Fruit fly (Drosophila melanogaster) whole organism, embryonic: Measurements from ENCODE around the gene CG32280.
A peak's percentile ranks its signal among the peaks of the same experiment; 100 is the strongest.

Experiments
- ATbp ChIP-seq: fragments of 200-800 bp; sonication (Bioruptor generic); optimal IDR thresholded peaks from 2 replicates; lab custom pipeline; 2017; ENCODE audit warnings: missing biosample characterization, mild to moderate bottlenecking, missing genetic modification characterization, missing genetic modification reagents
- Aef1 ChIP-seq: fragments of 200-800 bp; sonication (Bioruptor generic); IDR thresholded peaks from 3 replicates; pipeline ENCODE4 v1.3.6; 2022; ENCODE audit warnings: missing biosample characterization, missing genetic modification characterization
- Atf6 ChIP-seq: fragments of 200-800 bp; sonication (Bioruptor generic); IDR thresholded peaks from 2 replicates; pipeline ENCODE4 v1.3.6; 2022; ENCODE audit warnings: missing biosample characterization, missing genetic modification characterization
- BEAF-32 ChIP-seq: fragments of 200-800 bp; sonication (Bioruptor generic); optimal IDR thresholded peaks from 3 replicates; lab custom pipeline; 2017; ENCODE audit warnings: missing biosample characterization, missing genetic modification characterization, mild to moderate bottlenecking, moderate library complexity, missing genetic modification reagents
- CG10462 ChIP-seq: fragments of 200-800 bp; sonication (Bioruptor generic); optimal IDR thresholded peaks from 2 replicates; lab custom pipeline; 2016; ENCODE audit warnings: missing biosample characterization, missing genetic modification characterization
- CG11093 ChIP-seq: fragments of 200-800 bp; sonication (Bioruptor generic); IDR thresholded peaks from 3 replicates; pipeline ENCODE4 v1.3.6; 2022; ENCODE audit warnings: missing biosample characterization, missing genetic modification characterization
- CG11695 ChIP-seq: fragments of 200-800 bp; sonication (Bioruptor generic); IDR thresholded peaks from 3 replicates; pipeline ENCODE4 v1.3.6; 2022; ENCODE audit warnings: missing biosample characterization, missing genetic modification characterization
- CG15011 ChIP-seq: fragments of 200-800 bp; sonication (Bioruptor generic); optimal IDR thresholded peaks from 3 replicates; lab custom pipeline; 2018; ENCODE audit warnings: missing biosample characterization, mild to moderate bottlenecking, missing genetic modification characterization
- CG16863 ChIP-seq: fragments of 200-800 bp; sonication (Bioruptor generic); optimal IDR thresholded peaks from 3 replicates; lab custom pipeline; 2016; ENCODE audit warnings: missing biosample characterization, missing genetic modification characterization
- CG2712 ChIP-seq: fragments of 200-800 bp; optimal IDR thresholded peaks from 3 replicates; lab custom pipeline; 2019; ENCODE audit warnings: missing biosample characterization, mild to moderate bottlenecking, missing genetic modification characterization, moderate library complexity
- CG2889 ChIP-seq: fragments of 200-800 bp; sonication (Bioruptor generic); IDR thresholded peaks from 3 replicates; pipeline ENCODE4 v1.3.6; 2022; ENCODE audit warnings: missing biosample characterization, missing genetic modification characterization
- CG32772 ChIP-seq: fragments of 200-800 bp; sonication (Bioruptor generic); IDR thresholded peaks from 2 replicates; pipeline ENCODE4 v1.3.6; 2022; ENCODE audit warnings: missing biosample characterization, missing genetic modification characterization
- CG3847 ChIP-seq: fragments of 200-800 bp; sonication (Bioruptor generic); IDR thresholded peaks from 2 replicates; pipeline ENCODE4 v1.3.6; 2022; ENCODE audit warnings: missing biosample characterization, missing genetic modification characterization
- CG4404 ChIP-seq: fragments of 200-800 bp; sonication (Bioruptor generic); IDR thresholded peaks from 2 replicates; pipeline ENCODE4 v1.3.6; 2022; ENCODE audit warnings: missing biosample characterization, missing genetic modification characterization
- CG4730 ChIP-seq: fragments of 200-800 bp; sonication (Bioruptor generic); IDR thresholded peaks from 2 replicates; pipeline ENCODE4 v1.3.6; 2022; ENCODE audit warnings: missing biosample characterization, missing genetic modification characterization
- CG5180 ChIP-seq: fragments of 200-800 bp; sonication (Bioruptor generic); optimal IDR thresholded peaks from 3 replicates; lab custom pipeline; 2017; ENCODE audit warnings: missing biosample characterization, missing genetic modification characterization, mild to moderate bottlenecking, moderate library complexity, missing genetic modification reagents
- CG6254 ChIP-seq: fragments of 200-800 bp; sonication (Bioruptor generic); optimal IDR thresholded peaks from 3 replicates; lab custom pipeline; 2017; ENCODE audit warnings: mild to moderate bottlenecking, missing biosample characterization, missing genetic modification reagents, missing genetic modification characterization
- CG8089 ChIP-seq: fragments of 200-800 bp; sonication (Bioruptor generic); optimal IDR thresholded peaks from 3 replicates; lab custom pipeline; 2016; ENCODE audit warnings: missing biosample characterization, missing genetic modification characterization
- CG9797 ChIP-seq: fragments of 200-800 bp; sonication (Bioruptor generic); optimal IDR thresholded peaks from 3 replicates; lab custom pipeline; 2018; ENCODE audit warnings: missing biosample characterization, mild to moderate bottlenecking, missing genetic modification characterization
- CrebB ChIP-seq: fragments of 200-800 bp; sonication (Bioruptor generic); optimal IDR thresholded peaks from 3 replicates; lab custom pipeline; 2018; ENCODE audit warnings: missing biosample characterization, mild to moderate bottlenecking, missing genetic modification characterization
- E2f1 ChIP-seq: fragments of 200-800 bp; sonication (Bioruptor generic); IDR thresholded peaks from 2 replicates; pipeline ENCODE4 v1.3.6; 2022; ENCODE audit warnings: missing biosample characterization, missing genetic modification characterization
- Ets97D ChIP-seq: fragments of 200-800 bp; sonication (Bioruptor generic); optimal IDR thresholded peaks from 3 replicates; lab custom pipeline; 2016; ENCODE audit warnings: missing biosample characterization, missing genetic modification characterization
- HLH3B ChIP-seq: fragments of 200-800 bp; sonication (Bioruptor generic); IDR thresholded peaks from 2 replicates; pipeline ENCODE4 v1.3.6; 2022; ENCODE audit warnings: missing biosample characterization, missing genetic modification characterization
- HLHmδ ChIP-seq: fragments of 200-800 bp; sonication (Bioruptor generic); optimal IDR thresholded peaks from 2 replicates; lab custom pipeline; 2018; ENCODE audit warnings: missing biosample characterization, mild to moderate bottlenecking, missing genetic modification characterization, moderate library complexity
- Oli ChIP-seq: fragments of 200-800 bp; sonication (Bioruptor generic); optimal IDR thresholded peaks from 2 replicates; lab custom pipeline; 2018; ENCODE audit warnings: missing biosample characterization, mild to moderate bottlenecking, missing genetic modification characterization, moderate library complexity
- PHDP ChIP-seq: fragments of 200-800 bp; sonication (Bioruptor generic); optimal IDR thresholded peaks from 3 replicates; lab custom pipeline; 2018; ENCODE audit warnings: missing biosample characterization, mild to moderate bottlenecking, missing genetic modification characterization, moderate library complexity
- Pdp1 ChIP-seq, 2 experiments: fragments of 200-800 bp; sonication (Bioruptor generic); optimal IDR thresholded peaks; 3 replicates each; lab custom pipeline; 2016; ENCODE audit warnings: missing biosample characterization in 2 of 2, missing genetic modification characterization in 2 of 2, mild to moderate bottlenecking in 1 of 2, moderate library complexity in 1 of 2
- Scr ChIP-seq: fragments of 200-800 bp; sonication (Bioruptor generic); IDR thresholded peaks from 2 replicates; pipeline ENCODE4 v1.3.6; 2022; ENCODE audit warnings: missing biosample characterization, missing genetic modification characterization; ENCODE audit not compliant: partially characterized antibody
- Xbp1 ChIP-seq: fragments of 200-800 bp; sonication (Bioruptor generic); optimal IDR thresholded peaks from 3 replicates; lab custom pipeline; 2016; ENCODE audit warnings: missing biosample characterization, mild to moderate bottlenecking, missing genetic modification characterization
- ato ChIP-seq: fragments of 200-800 bp; sonication (Bioruptor generic); IDR thresholded peaks from 2 replicates; pipeline ENCODE4 v1.3.6; 2022; ENCODE audit warnings: missing biosample characterization, missing genetic modification characterization; ENCODE audit not compliant: partially characterized antibody
- btn ChIP-seq: fragments of 200-800 bp; sonication (Bioruptor generic); optimal IDR thresholded peaks from 2 replicates; lab custom pipeline; 2016; ENCODE audit warnings: missing biosample characterization, missing genetic modification characterization
- chif ChIP-seq, 2 experiments: fragments of 200-800 bp; sonication (Bioruptor generic); optimal IDR thresholded peaks; 3 replicates each; lab custom pipeline; 2016; ENCODE audit warnings: missing biosample characterization in 2 of 2, missing genetic modification characterization in 2 of 2
- dmrt99B ChIP-seq: fragments of 200-800 bp; sonication (Bioruptor generic); optimal IDR thresholded peaks from 2 replicates; lab custom pipeline; 2018; ENCODE audit warnings: missing biosample characterization, mild to moderate bottlenecking, missing genetic modification characterization, moderate library complexity
- ewg ChIP-seq: fragments of 200-800 bp; sonication (Bioruptor generic); optimal IDR thresholded peaks from 3 replicates; lab custom pipeline; 2017; ENCODE audit warnings: mild to moderate bottlenecking, missing biosample characterization, missing genetic modification reagents, missing genetic modification characterization
- fd102C ChIP-seq: fragments of 200-800 bp; sonication (Bioruptor generic); optimal IDR thresholded peaks from 2 replicates; lab custom pipeline; 2018; ENCODE audit warnings: missing biosample characterization, mild to moderate bottlenecking, missing genetic modification characterization, moderate library complexity
- kni ChIP-seq: fragments of 200-800 bp; sonication (Bioruptor generic); optimal IDR thresholded peaks from 3 replicates; lab custom pipeline; 2017; ENCODE audit warnings: mild to moderate bottlenecking, missing biosample characterization, missing genetic modification reagents, missing genetic modification characterization
- knrl ChIP-seq: fragments of 200-800 bp; sonication (Bioruptor generic); IDR thresholded peaks from 3 replicates; pipeline ENCODE4 v1.3.6; 2022; ENCODE audit warnings: missing biosample characterization, missing genetic modification characterization; ENCODE audit not compliant: partially characterized antibody
- nau ChIP-seq: fragments of 200-800 bp; sonication (Bioruptor generic); optimal IDR thresholded peaks from 3 replicates; lab custom pipeline; 2017; ENCODE audit warnings: missing biosample characterization, mild to moderate bottlenecking, missing genetic modification characterization, missing genetic modification reagents
- pho ChIP-seq: fragments of 200-800 bp; sonication (Bioruptor generic); optimal IDR thresholded peaks from 2 replicates; lab custom pipeline; 2016; ENCODE audit warnings: missing biosample characterization, missing genetic modification characterization
- scrt ChIP-seq: fragments of 200-800 bp; sonication (Bioruptor generic); optimal IDR thresholded peaks from 2 replicates; lab custom pipeline; 2018; ENCODE audit warnings: missing biosample characterization, mild to moderate bottlenecking, missing genetic modification characterization, moderate library complexity
- sna ChIP-seq: fragments of 200-800 bp; sonication (Bioruptor generic); IDR thresholded peaks from 2 replicates; pipeline ENCODE4 v1.3.6; 2022; ENCODE audit warnings: missing biosample characterization, missing genetic modification characterization; ENCODE audit not compliant: partially characterized antibody
- sob ChIP-seq: fragments of 200-800 bp; sonication (Bioruptor generic); IDR thresholded peaks from 2 replicates; pipeline ENCODE4 v1.3.6; 2022; ENCODE audit warnings: missing biosample characterization, missing genetic modification characterization
- sqz ChIP-seq: fragments of 200-800 bp; sonication (Bioruptor generic); optimal IDR thresholded peaks from 3 replicates; lab custom pipeline; 2018; ENCODE audit warnings: missing biosample characterization, mild to moderate bottlenecking, missing genetic modification characterization
- toy ChIP-seq: fragments of 200-800 bp; sonication (Bioruptor generic); IDR thresholded peaks from 2 replicates; pipeline ENCODE4 v1.3.6; 2022; ENCODE audit warnings: missing biosample characterization, missing genetic modification characterization
- unpg ChIP-seq: fragments of 200-800 bp; sonication (Bioruptor generic); optimal IDR thresholded peaks from 3 replicates; lab custom pipeline; 2018; ENCODE audit warnings: missing biosample characterization, mild to moderate bottlenecking, missing genetic modification characterization, moderate library complexity
- vnd ChIP-seq: fragments of 200-800 bp; sonication (Bioruptor generic); IDR thresholded peaks from 3 replicates; pipeline ENCODE4 v1.3.6; 2022; ENCODE audit warnings: missing biosample characterization, missing genetic modification characterization; ENCODE audit not compliant: partially characterized antibody
- yki ChIP-seq: fragments of >200 bp; optimal IDR thresholded peaks from 3 replicates; lab custom pipeline; 2018
- zen ChIP-seq: fragments of 200-800 bp; sonication (Bioruptor generic); optimal IDR thresholded peaks from 3 replicates; lab custom pipeline; 2018; ENCODE audit warnings: missing biosample characterization, mild to moderate bottlenecking, missing genetic modification characterization, moderate library complexity
- zen2 ChIP-seq: fragments of 200-800 bp; sonication (Bioruptor generic); IDR thresholded peaks from 3 replicates; pipeline ENCODE4 v1.3.6; 2022; ENCODE audit warnings: missing biosample characterization, missing genetic modification characterization; ENCODE audit not compliant: partially characterized antibody
- zfh1 ChIP-seq: fragments of 200-800 bp; sonication (Bioruptor generic); IDR thresholded peaks from 3 replicates; pipeline ENCODE4 v1.3.6; 2022; ENCODE audit warnings: missing biosample characterization, missing genetic modification characterization

The CG32280 gene

DNA sequence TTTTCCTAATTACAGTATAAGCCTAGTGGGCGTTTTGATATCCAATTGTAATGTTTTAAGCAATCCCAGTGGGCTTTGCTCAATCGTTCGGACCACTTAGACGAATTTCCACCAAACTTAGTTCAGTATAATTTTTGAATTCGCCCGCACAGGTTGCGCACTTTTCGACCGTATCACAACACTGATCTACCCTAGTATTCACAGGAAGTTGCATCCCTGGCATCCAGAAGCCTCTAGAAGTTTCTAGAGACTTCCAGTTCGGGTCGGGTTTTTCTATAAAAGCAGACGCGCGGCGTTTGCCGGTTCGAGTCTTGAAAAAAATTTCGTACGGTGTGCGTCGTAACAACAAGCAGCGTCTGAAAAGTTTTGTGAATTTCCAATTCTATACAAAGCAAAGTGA lies 27.9 kb downstream of the CG32280 start, which contains the start of gene Hsp83 (continued):
- TF ChIP-seq Oli (tag; lab: Kevin White, UChicago), result peak; percentile 86
- peak; percentile 97 for TF ChIP-seq zfh1 (GFP tag; lab: Robert Waterston, UW)
- peak; percentile 26; the same call in 1 of the 2 replicates for TF ChIP-seq CG4404 (GFP tag; lab: Robert Waterston, UW)
- TF ChIP-seq dmrt99B (tag; lab: Kevin White, UChicago), result peak; percentile 88
- peak; percentile 94 for TF ChIP-seq unpg (GFP tag; lab: Kevin White, UChicago)
- peak; percentile 99 for TF ChIP-seq nau (GFP tag; lab: Kevin White, UChicago)
- peak; percentile 77; the same call in 1 of the 2 replicates for TF ChIP-seq CG4730
- peak; percentile 90 for TF ChIP-seq HLH3B (GFP tag; lab: Robert Waterston, UW)
- TF ChIP-seq CG32772, result peak; percentile 84
- TF ChIP-seq CG5180 (GFP tag; lab: Kevin White, UChicago), result peak; percentile 92
- TF ChIP-seq Aef1 (GFP tag; lab: Robert Waterston, UW), result peak; percentile 65
- TF ChIP-seq zen (tag; lab: Kevin White, UChicago), result peak; percentile 66
- peak; percentile 81 to 91 for TF ChIP-seq chif (GFP tag; optimal IDR thresholded peaks at IDR 0.05; lab: Kevin White, UChicago)
- TF ChIP-seq BEAF-32 (GFP tag; lab: Kevin White, UChicago), result no peak
- TF ChIP-seq knrl (GFP tag; lab: Robert Waterston, UW), result no peak
- TF ChIP-seq scrt (GFP tag; lab: Kevin White, UChicago), result peak; percentile 98
- peak; percentile 98 for TF ChIP-seq sqz (GFP tag; lab: Kevin White, UChicago)
- TF ChIP-seq E2f1 (GFP tag; lab: Robert Waterston, UW), result peak; percentile 87
- TF ChIP-seq CG8089 (GFP tag; lab: Kevin White, UChicago), result peak; percentile 92
- peak; percentile 95 for TF ChIP-seq CG15011 (GFP tag; lab: Kevin White, UChicago)
- TF ChIP-seq Atf6, result peak; percentile 95
- no peak for TF ChIP-seq vnd
- no peak for TF ChIP-seq yki (lab: Kevin White, UChicago)
- no peak; the same call in 2 of the 3 replicates for TF ChIP-seq zen2
- TF ChIP-seq CrebB (tag; lab: Kevin White, UChicago), result peak; percentile 99
- TF ChIP-seq CG6254, result peak; percentile 95
- no peak for TF ChIP-seq Scr
- peak; percentile 99 for TF ChIP-seq kni (GFP tag; lab: Kevin White, UChicago)
- peak; percentile 100 for TF ChIP-seq HLHmδ
- TF ChIP-seq toy (GFP tag; lab: Robert Waterston, UW), result peak; percentile 78; the same call in 1 of the 2 replicates
- peak; percentile 94 for TF ChIP-seq btn (GFP tag; lab: Kevin White, UChicago)
- TF ChIP-seq Xbp1 (GFP tag; lab: Kevin White, UChicago), result peak; percentile 87
- TF ChIP-seq ewg (GFP tag; lab: Kevin White, UChicago), result peak; percentile 88
- peak; percentile 97 for TF ChIP-seq ATbp (GFP tag; lab: Kevin White, UChicago)
- peak; percentile 89 for TF ChIP-seq Pdp1 (GFP tag; optimal IDR thresholded peaks at IDR 0.05; lab: Kevin White, UChicago)
- peak; percentile 80 for TF ChIP-seq CG10462
- peak; percentile 97 for TF ChIP-seq sob (GFP tag; lab: Robert Waterston, UW)
- TF ChIP-seq Ets97D (GFP tag; lab: Kevin White, UChicago), result peak; percentile 100
- TF ChIP-seq CG9797 (GFP tag; lab: Kevin White, UChicago), result peak; percentile 76
- TF ChIP-seq CG11695 (GFP tag; lab: Robert Waterston, UW), result peak; percentile 84
- TF ChIP-seq CG2889 (GFP tag; lab: Robert Waterston, UW), result peak; percentile 81
- peak; percentile 73; the same call in 2 of the 3 replicates for TF ChIP-seq CG11093 (GFP tag; lab: Robert Waterston, UW)
- no peak for TF ChIP-seq sna (GFP tag; lab: Robert Waterston, UW)
- peak; percentile 90 for TF ChIP-seq CG16863 (GFP tag; lab: Kevin White, UChicago)
- TF ChIP-seq CG3847 (GFP tag; lab: Robert Waterston, UW), result peak; percentile 88
- TF ChIP-seq CG2712, result peak; percentile 87
- TF ChIP-seq PHDP (tag; lab: Kevin White, UChicago), result peak; percentile 98
- TF ChIP-seq pho (GFP tag; lab: Kevin White, UChicago), result peak; percentile 93
- TF ChIP-seq ato, result no peak
- TF ChIP-seq fd102C (GFP tag; lab: Kevin White, UChicago), result peak; percentile 86
